Worm (Caenorhabditis elegans) whole organism, young adult: ENCODE results near the gene lbp-7.

ENCODE experiments used
- B0261.1 ChIP-seq: sonication (generic microtip); optimal IDR thresholded peaks from 2 replicates; lab custom pipeline; 2016; ENCODE audit warnings: mild to moderate bottlenecking, missing genetic modification characterization, moderate library complexity, missing compliant biosample characterization
- C06A6.2 ChIP-seq: fragments of 200-800 bp; sonication (Bioruptor generic); conservative IDR thresholded peaks from 2 replicates; pipeline ENCODE4 v1.3.6; 2022; ENCODE audit warnings: missing genetic modification characterization, missing compliant biosample characterization
- D2030.7 ChIP-seq: fragments of 200-800 bp; sonication (Bioruptor generic); IDR thresholded peaks from 2 replicates; pipeline ENCODE4 v1.3.6; 2022; ENCODE audit warnings: missing genetic modification reagents, missing genetic modification characterization, missing compliant biosample characterization
- F23B12.7 ChIP-seq: sonication (generic microtip); optimal IDR thresholded peaks from 2 replicates; lab custom pipeline; 2017; ENCODE audit warnings: missing genetic modification characterization, mild to moderate bottlenecking, missing compliant biosample characterization, antibody characterized with exemption, moderate library complexity; ENCODE audit not compliant: insufficient read depth
- F49E8.2 ChIP-seq: sonication (generic microtip); optimal IDR thresholded peaks from 3 replicates; lab custom pipeline; 2017; ENCODE audit warnings: missing genetic modification characterization, mild to moderate bottlenecking, missing compliant biosample characterization, antibody characterized with exemption, moderate library complexity; ENCODE audit not compliant: insufficient read depth
- F52B5.7 ChIP-seq: sonication (generic microtip); optimal IDR thresholded peaks from 2 replicates; lab custom pipeline; 2016; ENCODE audit warnings: mild to moderate bottlenecking, missing genetic modification characterization, missing compliant biosample characterization
- F57A8.1 ChIP-seq: fragments of 200-800 bp; sonication (Bioruptor generic); optimal IDR thresholded peaks from 2 replicates; lab custom pipeline; 2018; ENCODE audit warnings: mild to moderate bottlenecking, missing genetic modification characterization, moderate library complexity, missing compliant biosample characterization
- Y56A3A.18 ChIP-seq: fragments of 200-800 bp; sonication (Bioruptor generic); IDR thresholded peaks from 2 replicates; pipeline ENCODE4 v1.3.6; 2022; ENCODE audit warnings: missing genetic modification reagents, missing genetic modification characterization, missing compliant biosample characterization
- akir-1 ChIP-seq: fragments of 200-800 bp; sonication (Bioruptor generic); optimal IDR thresholded peaks from 2 replicates; lab custom pipeline; 2018; ENCODE audit warnings: mild to moderate bottlenecking, missing genetic modification characterization, moderate library complexity, missing compliant biosample characterization
- bed-1 ChIP-seq: fragments of 200-800 bp; sonication (Bioruptor generic); IDR thresholded peaks from 2 replicates; pipeline ENCODE4 v1.3.6; 2022; ENCODE audit warnings: missing genetic modification reagents, missing genetic modification characterization, missing compliant biosample characterization
- cebp-1 ChIP-seq, 2 experiments: fragments of 200-800 bp in 1 of 2; sonication (Bioruptor generic) in 1 of 2; sonication (generic microtip) in 1 of 2; IDR thresholded peaks in 1 of 2; optimal IDR thresholded peaks in 1 of 2; 2 replicates each; pipeline versions ENCODE4 v1.3.6 to Lab custom; 2017 to 2022; ENCODE audit warnings: missing compliant biosample characterization in 2 of 2, missing genetic modification characterization in 2 of 2, mild to moderate bottlenecking in 1 of 2, missing genetic modification reagents in 1 of 2, moderate library complexity in 1 of 2
- cebp-2 ChIP-seq: fragments of 200-800 bp; sonication (Bioruptor generic); IDR thresholded peaks from 2 replicates; pipeline ENCODE4 v1.3.6; 2022; ENCODE audit warnings: missing genetic modification characterization, missing compliant biosample characterization
- ceh-100 ChIP-seq: fragments of 200-800 bp; sonication (Bioruptor generic); IDR thresholded peaks from 2 replicates; pipeline ENCODE4 v1.3.6; 2022; ENCODE audit warnings: missing genetic modification reagents, missing genetic modification characterization, missing compliant biosample characterization
- ceh-58 ChIP-seq: fragments of 200-800 bp; sonication (Bioruptor generic); IDR thresholded peaks from 2 replicates; pipeline ENCODE4 v1.3.6; 2022; ENCODE audit warnings: missing genetic modification characterization, missing compliant biosample characterization
- ceh-79 ChIP-seq: sonication (generic microtip); optimal IDR thresholded peaks from 2 replicates; lab custom pipeline; 2017; ENCODE audit warnings: mild to moderate bottlenecking, missing genetic modification characterization, missing compliant biosample characterization
- chd-7 ChIP-seq: sonication (generic microtip); optimal IDR thresholded peaks from 2 replicates; lab custom pipeline; 2016; ENCODE audit warnings: mild to moderate bottlenecking, missing genetic modification characterization, moderate library complexity, missing compliant biosample characterization
- dpff-1 ChIP-seq: sonication (generic microtip); optimal IDR thresholded peaks from 2 replicates; lab custom pipeline; 2017; ENCODE audit warnings: mild to moderate bottlenecking, missing genetic modification characterization, missing compliant biosample characterization
- dpl-1 ChIP-seq: fragments of 150-350 bp; optimal IDR thresholded peaks from 2 replicates; lab custom pipeline; 2014; ENCODE audit warnings: missing biosample characterization, missing genetic modification reagents, missing genetic modification characterization
- egl-44 ChIP-seq: fragments of 200-800 bp; sonication (Bioruptor generic); IDR thresholded peaks from 2 replicates; pipeline ENCODE4 v1.3.6; 2022; ENCODE audit warnings: missing genetic modification reagents, missing genetic modification characterization, missing compliant biosample characterization
- ekl-4 ChIP-seq: fragments of 200-800 bp; sonication (Bioruptor generic); IDR thresholded peaks from 2 replicates; pipeline ENCODE4 v1.3.6; 2022; ENCODE audit warnings: missing genetic modification reagents, missing genetic modification characterization, missing compliant biosample characterization
- hlh-26 ChIP-seq: fragments of 200-800 bp; sonication (Bioruptor generic); conservative IDR thresholded peaks from 2 replicates; pipeline ENCODE4 v1.3.6; 2022; ENCODE audit warnings: missing genetic modification reagents, missing genetic modification characterization, missing compliant biosample characterization
- hmg-1.2 ChIP-seq: fragments of 200-800 bp; sonication (Bioruptor generic); IDR thresholded peaks from 2 replicates; pipeline ENCODE4 v1.3.6; 2022; ENCODE audit warnings: missing genetic modification reagents, missing genetic modification characterization, missing compliant biosample characterization
- hrde-1 ChIP-seq: sonication (generic microtip); optimal IDR thresholded peaks from 2 replicates; lab custom pipeline; 2016; ENCODE audit warnings: missing genetic modification characterization, mild to moderate bottlenecking, missing compliant biosample characterization, moderate library complexity, missing genotype, missing genetic modification reagents, borderline replicate concordance
- hsf-1 ChIP-seq: fragments of 200-800 bp; sonication (Bioruptor generic); IDR thresholded peaks from 2 replicates; pipeline ENCODE4 v1.3.6; 2022; ENCODE audit warnings: missing genetic modification reagents, missing genetic modification characterization, missing compliant biosample characterization
- let-526 ChIP-seq: fragments of 200-800 bp; sonication (Bioruptor generic); IDR thresholded peaks from 2 replicates; pipeline ENCODE4 v1.3.6; 2022; ENCODE audit warnings: missing genetic modification reagents, missing genetic modification characterization, missing compliant biosample characterization
- let-607 ChIP-seq, 2 experiments: fragments of 200-800 bp in 1 of 2; sonication (Bioruptor generic) in 1 of 2; sonication (generic microtip) in 1 of 2; optimal IDR thresholded peaks; 2 replicates each; lab custom pipeline; 2016 to 2018; ENCODE audit warnings: mild to moderate bottlenecking in 2 of 2, missing compliant biosample characterization in 2 of 2, missing genetic modification characterization in 2 of 2, moderate library complexity in 2 of 2, missing genotype in 1 of 2
- lin-26 ChIP-seq: fragments of 200-800 bp; sonication (Bioruptor generic); IDR thresholded peaks from 2 replicates; pipeline ENCODE4 v1.3.6; 2022; ENCODE audit warnings: missing genetic modification reagents, missing genetic modification characterization, missing compliant biosample characterization
- lin-35 ChIP-seq, 3 experiments: fragments of 150-350 bp in 2 of 3; sonication (generic microtip) in 1 of 3; optimal IDR thresholded peaks; 2 replicates each; lab custom pipeline; 2014 to 2018; ENCODE audit warnings: missing biosample characterization in 3 of 3, missing genetic modification characterization in 3 of 3, missing genetic modification reagents in 3 of 3
- lin-40 ChIP-seq: sonication (generic microtip); optimal IDR thresholded peaks from 2 replicates; lab custom pipeline; 2016; ENCODE audit warnings: missing genetic modification characterization, mild to moderate bottlenecking, missing compliant biosample characterization, missing genotype, missing genetic modification reagents
- lir-1 ChIP-seq: fragments of 200-800 bp; sonication (Bioruptor generic); conservative IDR thresholded peaks from 2 replicates; pipeline ENCODE4 v1.3.6; 2022; ENCODE audit warnings: missing genetic modification reagents, missing genetic modification characterization, missing compliant biosample characterization
- madf-10 ChIP-seq: sonication (generic microtip); optimal IDR thresholded peaks from 2 replicates; lab custom pipeline; 2016; ENCODE audit warnings: mild to moderate bottlenecking, missing genetic modification characterization, missing compliant biosample characterization
- mcd-1 ChIP-seq: fragments of 200-800 bp; sonication (Bioruptor generic); IDR thresholded peaks from 2 replicates; pipeline ENCODE4 v1.3.6; 2022; ENCODE audit warnings: missing genetic modification reagents, missing genetic modification characterization, missing compliant biosample characterization
- nhr-90 ChIP-seq: sonication (generic microtip); optimal IDR thresholded peaks from 2 replicates; lab custom pipeline; 2016; ENCODE audit warnings: missing genotype, mild to moderate bottlenecking, missing genetic modification characterization, missing compliant biosample characterization
- rpc-1 ChIP-seq, 2 experiments: fragments of 150-350 bp in 1 of 2; sonication (generic microtip) in 1 of 2; optimal IDR thresholded peaks; 2 replicates each; lab custom pipeline; 2014 to 2018; ENCODE audit warnings: missing biosample characterization in 1 of 2, missing genetic modification characterization in 1 of 2, missing genetic modification reagents in 1 of 2, missing genotype in 1 of 2
- sea-2 ChIP-seq: fragments of 200-800 bp; sonication (Bioruptor generic); IDR thresholded peaks from 2 replicates; pipeline ENCODE4 v1.3.6; 2022; ENCODE audit warnings: missing genetic modification characterization, missing compliant biosample characterization
- snpc-1.1 ChIP-seq: sonication (generic microtip); optimal IDR thresholded peaks from 2 replicates; lab custom pipeline; 2017; ENCODE audit warnings: missing genetic modification characterization, mild to moderate bottlenecking, missing compliant biosample characterization, antibody characterized with exemption, moderate library complexity, missing genotype, missing genetic modification reagents; ENCODE audit not compliant: insufficient read depth
- snpc-1.3 ChIP-seq: sonication (generic microtip); optimal IDR thresholded peaks from 2 replicates; lab custom pipeline; 2017; ENCODE audit warnings: missing genetic modification characterization, mild to moderate bottlenecking, missing compliant biosample characterization, antibody characterized with exemption, moderate library complexity, missing genotype, missing genetic modification reagents; ENCODE audit not compliant: insufficient read depth
- tbp1 ChIP-seq: fragments of 200-800 bp; sonication (Bioruptor generic); optimal IDR thresholded peaks from 2 replicates; lab custom pipeline; 2018; ENCODE audit warnings: mild to moderate bottlenecking, missing genetic modification characterization, missing compliant biosample characterization
- unc-62 ChIP-seq: fragments of 150-350 bp; optimal IDR thresholded peaks from 2 replicates; lab custom pipeline; 2014; ENCODE audit warnings: missing biosample characterization, missing genetic modification reagents, missing genetic modification characterization
- ztf-22 ChIP-seq: fragments of 200-800 bp; sonication (Bioruptor generic); optimal IDR thresholded peaks from 2 replicates; lab custom pipeline; 2018; ENCODE audit warnings: mild to moderate bottlenecking, missing genetic modification characterization, moderate library complexity, missing compliant biosample characterization
- ztf-3 ChIP-seq: fragments of 200-800 bp; sonication (Bioruptor generic); optimal IDR thresholded peaks from 2 replicates; lab custom pipeline; 2018; ENCODE audit warnings: mild to moderate bottlenecking, missing genetic modification characterization, missing compliant biosample characterization
- ztf-6 ChIP-seq: fragments of 200-800 bp; sonication (Bioruptor generic); IDR thresholded peaks from 2 replicates; pipeline ENCODE4 v1.3.6; 2022; ENCODE audit warnings: missing genetic modification reagents, missing genetic modification characterization, missing compliant biosample characterization

lbp-7 gene

DNA sequence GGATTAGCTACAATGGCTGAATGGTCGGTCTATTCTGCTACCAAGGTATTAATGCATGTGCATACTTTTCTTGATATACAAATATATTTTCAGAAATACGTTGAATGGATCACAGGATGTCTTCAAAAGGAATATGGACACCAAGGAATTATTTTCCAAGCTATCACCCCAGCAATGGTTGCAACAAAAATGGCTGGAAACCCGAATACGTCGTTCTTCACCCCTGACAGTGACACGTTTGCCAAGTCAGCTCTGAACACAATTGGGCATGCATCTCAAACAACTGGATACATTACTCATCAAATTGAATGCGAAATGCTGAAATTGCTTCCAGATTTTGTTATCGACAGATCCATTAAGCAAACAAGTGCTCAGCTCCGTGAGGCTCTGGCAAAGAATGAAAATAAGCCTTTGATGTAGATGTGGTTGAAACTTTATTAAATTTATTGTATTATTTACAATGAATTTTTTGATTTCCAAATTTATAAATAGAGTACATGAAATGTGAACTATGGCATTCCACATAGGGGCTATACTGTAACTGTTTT is 28.3 kb downstream of the lbp-7 start (continued):
- TF ChIP-seq mcd-1 (GFP tag; lab: Robert Waterston, UW) = peak; percentile 70
- peak; percentile 94 for TF ChIP-seq nhr-90 (tag; lab: Kevin White, UChicago)
- peak; percentile 65; the same call in 1 of the 2 replicates for TF ChIP-seq hsf-1 (GFP tag; lab: Robert Waterston, UW)
- TF ChIP-seq akir-1 = no peak
- TF ChIP-seq unc-62 = no peak
- TF ChIP-seq C06A6.2 = peak; percentile 74
- no peak; the same call in 1 of the 2 replicates for TF ChIP-seq D2030.7 (GFP tag; lab: Robert Waterston, UW)
- TF ChIP-seq hmg-1.2 (GFP tag; lab: Robert Waterston, UW) = peak; percentile 56
- no peak for TF ChIP-seq hrde-1 (tag; lab: Kevin White, UChicago)
- peak; percentile 91 for TF ChIP-seq lin-26 (GFP tag; lab: Robert Waterston, UW)
- TF ChIP-seq ceh-79 (tag; lab: Kevin White, UChicago) = no peak
- no peak for TF ChIP-seq F57A8.1 (GFP tag; lab: Kevin White, UChicago)
- TF ChIP-seq snpc-1.1 (tag; lab: Kevin White, UChicago) = no peak
- TF ChIP-seq, all 124 proteins: peak for 69

DNA sequence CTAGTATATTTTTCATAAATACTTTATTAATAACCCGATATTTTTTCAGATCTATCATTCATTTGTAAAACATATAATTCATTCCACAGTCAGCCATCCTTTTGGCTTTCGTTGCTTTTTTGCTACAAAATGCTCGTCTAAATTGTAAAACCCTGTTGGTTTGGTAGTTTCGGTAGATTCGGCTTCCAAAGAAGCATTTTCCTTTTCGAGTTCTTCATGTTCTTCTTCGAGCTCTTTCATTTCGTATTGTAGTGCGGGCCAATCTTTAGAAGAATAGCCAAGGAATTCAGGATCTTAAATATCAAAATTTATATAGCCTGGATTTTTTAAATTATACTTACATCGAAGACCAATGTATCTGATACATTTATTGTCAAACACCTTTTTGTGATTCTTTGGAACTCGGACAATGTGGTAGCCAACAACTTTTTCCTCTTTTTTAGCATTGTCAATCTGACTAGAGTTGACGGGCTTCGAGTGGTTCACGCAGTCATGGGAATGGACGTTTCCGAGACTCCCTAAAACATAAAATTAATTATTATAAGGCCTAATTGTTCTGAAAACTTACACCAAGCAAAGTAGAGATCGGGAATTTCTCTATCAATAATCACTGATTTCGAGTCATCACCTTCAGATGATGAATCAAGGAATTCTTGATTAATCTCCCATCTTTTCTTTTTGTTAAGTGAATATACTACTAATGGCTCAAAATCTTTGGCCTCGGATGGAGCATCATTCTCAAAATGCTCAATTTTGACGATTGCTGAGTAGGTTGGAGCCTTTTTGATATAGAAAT is 29.0 kb downstream of the lbp-7 start:
- no peak for TF ChIP-seq F49E8.2 (tag; lab: Kevin White, UChicago)
- TF ChIP-seq Y56A3A.18 (GFP tag; lab: Robert Waterston, UW) = peak; percentile 7; the same call in 1 of the 2 replicates
- TF ChIP-seq ztf-6 = no peak
- no peak for TF ChIP-seq lin-40
- TF ChIP-seq let-526 (GFP tag; lab: Robert Waterston, UW) = no peak
- no peak for TF ChIP-seq ceh-100 (GFP tag; lab: Robert Waterston, UW)
- TF ChIP-seq dpl-1 = no peak
- TF ChIP-seq lin-35 (GFP tag; optimal IDR thresholded peaks at IDR 0.05; lab: Kevin White, UChicago) = peak in 1 of 3 experiments; percentile 39
- no peak for TF ChIP-seq dpff-1 (tag; lab: Kevin White, UChicago)
- TF ChIP-seq lir-1 = no peak
- no peak for TF ChIP-seq F52B5.7 (tag; lab: Kevin White, UChicago)
- TF ChIP-seq akir-1 = no peak
- TF ChIP-seq let-607 (tag; optimal IDR thresholded peaks at IDR 0.05; lab: Kevin White, UChicago) = no peak
- TF ChIP-seq tbp1 (GFP tag; lab: Kevin White, UChicago) = no peak
- no peak for TF ChIP-seq rpc-1 (optimal IDR thresholded peaks at IDR 0.05; lab: Kevin White, UChicago)
- TF ChIP-seq rpc-1 (tag; optimal IDR thresholded peaks at IDR 0.05; lab: Kevin White, UChicago) = no peak
- TF ChIP-seq sea-2 (GFP tag; lab: Robert Waterston, UW) = no peak
- TF ChIP-seq hlh-26 = no peak
- no peak for TF ChIP-seq ztf-22 (GFP tag; lab: Kevin White, UChicago)
- TF ChIP-seq snpc-1.3 (tag; lab: Kevin White, UChicago) = no peak
- no peak for TF ChIP-seq F23B12.7
- no peak for TF ChIP-seq cebp-1 (GFP tag; IDR thresholded peaks at IDR 0.05; lab: Robert Waterston, UW)
- peak; percentile 29 for TF ChIP-seq cebp-1 (tag; optimal IDR thresholded peaks at IDR 0.05; lab: Kevin White, UChicago)
- TF ChIP-seq ztf-3 = peak; percentile 41
- TF ChIP-seq chd-7 (tag; lab: Kevin White, UChicago) = peak; percentile 38
- TF ChIP-seq madf-10 = no peak
- no peak for TF ChIP-seq bed-1 (GFP tag; lab: Robert Waterston, UW)
- no peak for TF ChIP-seq hsf-1 (GFP tag; lab: Robert Waterston, UW)
- TF ChIP-seq B0261.1 (tag; lab: Kevin White, UChicago) = no peak
- TF ChIP-seq egl-44 = no peak
- no peak for TF ChIP-seq cebp-2 (GFP tag; lab: Robert Waterston, UW)
- TF ChIP-seq ekl-4 (GFP tag; lab: Robert Waterston, UW) = no peak; the same call in 1 of the 2 replicates
- TF ChIP-seq ceh-58 (GFP tag; lab: Robert Waterston, UW) = no peak
